Worm (Caenorhabditis elegans) whole organism, L2 larva: ENCODE results near the gene grl-15.
A peak's percentile ranks its signal among the peaks of the same experiment; 100 is the strongest.

Source experiments
- C34F6.9 ChIP-seq: fragments of 150-350 bp; optimal IDR thresholded peaks from 2 replicates; lab custom pipeline; 2014; ENCODE audit warnings: missing biosample characterization, missing genetic modification characterization
- F13H6.1 ChIP-seq: sonication (generic microtip); optimal IDR thresholded peaks from 2 replicates; lab custom pipeline; 2016; ENCODE audit warnings: missing genetic modification characterization, missing compliant biosample characterization
- R02D3.7 ChIP-seq: fragments of 150-350 bp; optimal IDR thresholded peaks from 2 replicates; lab custom pipeline; 2014; ENCODE audit warnings: missing biosample characterization, missing genetic modification characterization
- Y55F3AM.14 ChIP-seq: fragments of 200-800 bp; sonication (Bioruptor generic); optimal IDR thresholded peaks from 2 replicates; lab custom pipeline; 2018; ENCODE audit warnings: mild to moderate bottlenecking, missing genetic modification characterization, missing compliant biosample characterization
- ZK546.5 ChIP-seq: sonication (generic microtip); optimal IDR thresholded peaks from 2 replicates; lab custom pipeline; 2017; ENCODE audit warnings: missing biosample characterization, missing genetic modification characterization
- alr-1 ChIP-seq: fragments of 150-350 bp; optimal IDR thresholded peaks from 2 replicates; lab custom pipeline; 2014; ENCODE audit warnings: missing biosample characterization, missing genetic modification characterization
- aly-2 ChIP-seq: fragments of 150-350 bp; optimal IDR thresholded peaks from 2 replicates; lab custom pipeline; 2014; ENCODE audit warnings: missing biosample characterization, missing genetic modification characterization
- blmp-1 ChIP-seq: sonication (generic microtip); optimal IDR thresholded peaks from 2 replicates; lab custom pipeline; 2017; ENCODE audit warnings: missing genetic modification characterization, mild to moderate bottlenecking, missing compliant biosample characterization, antibody characterized with exemption, moderate library complexity; ENCODE audit not compliant: insufficient read depth
- ceh-16 ChIP-seq: fragments of 150-350 bp; optimal IDR thresholded peaks from 2 replicates; lab custom pipeline; 2014; ENCODE audit warnings: missing biosample characterization, missing genetic modification characterization
- ceh-82 ChIP-seq: fragments of 150-350 bp; optimal IDR thresholded peaks from 2 replicates; lab custom pipeline; 2014; ENCODE audit warnings: missing biosample characterization, missing genetic modification characterization
- crh-2 ChIP-seq: sonication (generic microtip); optimal IDR thresholded peaks from 2 replicates; lab custom pipeline; 2017; ENCODE audit warnings: missing biosample characterization, missing genetic modification characterization
- dmd-4 ChIP-seq: sonication (generic microtip); optimal IDR thresholded peaks from 2 replicates; lab custom pipeline; 2017; ENCODE audit warnings: missing biosample characterization, missing genetic modification characterization
- egl-27 ChIP-seq: sonication (generic microtip); optimal IDR thresholded peaks from 3 replicates; lab custom pipeline; 2017; ENCODE audit warnings: missing biosample characterization, missing genetic modification reagents, missing genetic modification characterization
- elt-1 ChIP-seq: fragments of 150-350 bp; optimal IDR thresholded peaks from 2 replicates; lab custom pipeline; 2014; ENCODE audit warnings: missing biosample characterization, missing genetic modification characterization
- elt-3 ChIP-seq: sonication (generic microtip); optimal IDR thresholded peaks from 2 replicates; lab custom pipeline; 2017; ENCODE audit warnings: missing biosample characterization, missing genetic modification characterization
- fos-1 ChIP-seq: fragments of 150-350 bp; optimal IDR thresholded peaks from 2 replicates; lab custom pipeline; 2014; ENCODE audit warnings: missing biosample characterization, missing genetic modification characterization
- gmeb-1 ChIP-seq: fragments of 150-350 bp; optimal IDR thresholded peaks from 2 replicates; lab custom pipeline; 2014; ENCODE audit warnings: missing biosample characterization, missing genetic modification characterization
- lin-11 ChIP-seq: fragments of 150-350 bp; sonication (generic microtip); optimal IDR thresholded peaks from 2 replicates; lab custom pipeline; 2014; ENCODE audit warnings: missing biosample characterization, missing genetic modification characterization, inconsistent platforms, mixed read lengths
- lin-13 ChIP-seq: fragments of 150-350 bp; optimal IDR thresholded peaks from 2 replicates; lab custom pipeline; 2014; ENCODE audit warnings: missing biosample characterization, missing genetic modification reagents, missing genetic modification characterization
- lsy-2 ChIP-seq, 2 experiments: fragments of 150-350 bp in 1 of 2; sonication (generic microtip) in 1 of 2; optimal IDR thresholded peaks; 2 replicates each; lab custom pipeline; 2014 to 2017; ENCODE audit warnings: missing biosample characterization in 2 of 2, missing genetic modification characterization in 2 of 2
- mab-5 ChIP-seq: fragments of 150-350 bp; optimal IDR thresholded peaks from 2 replicates; lab custom pipeline; 2014; ENCODE audit warnings: missing biosample characterization, missing genetic modification characterization
- mbf-1 ChIP-seq: sonication (generic microtip); optimal IDR thresholded peaks from 2 replicates; lab custom pipeline; 2017; ENCODE audit warnings: missing biosample characterization, missing genetic modification characterization
- nhr-10 ChIP-seq: sonication (generic microtip); optimal IDR thresholded peaks from 2 replicates; lab custom pipeline; 2017; ENCODE audit warnings: missing biosample characterization, missing genetic modification characterization
- nhr-11 ChIP-seq: fragments of 150-350 bp; optimal IDR thresholded peaks from 2 replicates; lab custom pipeline; 2014; ENCODE audit warnings: missing biosample characterization, missing genetic modification characterization
- nhr-12 ChIP-seq: fragments of 150-350 bp; optimal IDR thresholded peaks from 2 replicates; lab custom pipeline; 2014; ENCODE audit warnings: missing biosample characterization, missing genetic modification characterization
- nhr-129 ChIP-seq: fragments of 150-350 bp; optimal IDR thresholded peaks from 2 replicates; lab custom pipeline; 2014; ENCODE audit warnings: missing biosample characterization, missing genetic modification characterization
- nhr-21 ChIP-seq: fragments of 150-350 bp; optimal IDR thresholded peaks from 2 replicates; lab custom pipeline; 2014; ENCODE audit warnings: missing biosample characterization, missing genetic modification characterization
- nhr-23 ChIP-seq: fragments of 150-350 bp; optimal IDR thresholded peaks from 2 replicates; lab custom pipeline; 2014; ENCODE audit warnings: missing biosample characterization, missing genetic modification reagents, missing genetic modification characterization
- nhr-25 ChIP-seq: fragments of 150-350 bp; sonication (generic microtip); optimal IDR thresholded peaks from 3 replicates; lab custom pipeline; 2014; ENCODE audit warnings: missing biosample characterization, missing genetic modification characterization
- nhr-6 ChIP-seq: fragments of 150-350 bp; optimal IDR thresholded peaks from 2 replicates; lab custom pipeline; 2014; ENCODE audit warnings: missing biosample characterization, missing genetic modification characterization
- nhr-77 ChIP-seq: fragments of 150-350 bp; optimal IDR thresholded peaks from 2 replicates; lab custom pipeline; 2014; ENCODE audit warnings: missing biosample characterization, missing genetic modification characterization
- peb-1 ChIP-seq: fragments of 150-350 bp; optimal IDR thresholded peaks from 2 replicates; lab custom pipeline; 2014; ENCODE audit warnings: missing biosample characterization, missing genetic modification characterization
- sem-4 ChIP-seq: fragments of 150-350 bp; optimal IDR thresholded peaks from 2 replicates; lab custom pipeline; 2014; ENCODE audit warnings: missing biosample characterization, missing genetic modification reagents, missing genetic modification characterization
- skn-1 ChIP-seq: sonication (generic microtip); optimal IDR thresholded peaks from 2 replicates; lab custom pipeline; 2017; ENCODE audit warnings: missing biosample characterization, missing genetic modification characterization
- sma-3 ChIP-seq: sonication (generic microtip); optimal IDR thresholded peaks from 2 replicates; lab custom pipeline; 2016; ENCODE audit warnings: missing genetic modification reagents, missing genetic modification characterization, missing compliant biosample characterization
- sma-9 ChIP-seq, 2 experiments: fragments of 150-350 bp in 1 of 2; sonication (generic microtip) in 1 of 2; optimal IDR thresholded peaks; 2 replicates each; lab custom pipeline; 2014 to 2016; ENCODE audit warnings: missing genetic modification characterization in 2 of 2, mild to moderate bottlenecking in 1 of 2, missing biosample characterization in 1 of 2, missing compliant biosample characterization in 1 of 2, missing genetic modification reagents in 1 of 2, moderate library complexity in 1 of 2
- snpc-4 ChIP-seq: fragments of 150-350 bp; optimal IDR thresholded peaks from 2 replicates; lab custom pipeline; 2014; ENCODE audit warnings: missing biosample characterization, missing genetic modification characterization
- unc-39 ChIP-seq: fragments of 150-350 bp; optimal IDR thresholded peaks from 2 replicates; lab custom pipeline; 2014; ENCODE audit warnings: missing biosample characterization, missing genetic modification characterization
- unc-55 ChIP-seq: fragments of 150-350 bp; sonication (generic microtip); optimal IDR thresholded peaks from 3 replicates; lab custom pipeline; 2014; ENCODE audit warnings: missing biosample characterization, missing genetic modification reagents, missing genetic modification characterization
- unc-62 ChIP-seq: fragments of 150-350 bp; optimal IDR thresholded peaks from 2 replicates; lab custom pipeline; 2014; ENCODE audit warnings: missing biosample characterization, missing genetic modification reagents, missing genetic modification characterization
- zag-1 ChIP-seq: fragments of 150-350 bp; optimal IDR thresholded peaks from 2 replicates; lab custom pipeline; 2014; ENCODE audit warnings: missing biosample characterization, missing genetic modification characterization
- ztf-1 ChIP-seq: fragments of 200-800 bp; sonication (Bioruptor generic); conservative IDR thresholded peaks from 2 replicates; pipeline ENCODE4 v1.3.6; 2022; ENCODE audit warnings: missing genetic modification characterization, missing compliant biosample characterization
- ztf-11 ChIP-seq: sonication (generic microtip); optimal IDR thresholded peaks from 2 replicates; lab custom pipeline; 2017; ENCODE audit warnings: missing biosample characterization, missing genetic modification characterization
- ztf-4 ChIP-seq: fragments of 150-350 bp; optimal IDR thresholded peaks from 2 replicates; lab custom pipeline; 2014; ENCODE audit warnings: missing biosample characterization, missing genetic modification characterization

Gene grl-15

ce11 chrIII:12235914-12236313 lies at the start of gene grl-15, which contains the start of gene fbxa-89:
grl-15 (minus strand) TSS chrIII:12236014.
fbxa-89 (plus strand) TSS chrIII:12236184.
- TF ChIP-seq ceh-16 (tag; lab: Kevin White, UChicago), result no peak
- no peak for TF ChIP-seq nhr-12
- TF ChIP-seq alr-1 (tag; lab: Kevin White, UChicago), result no peak
- no peak for TF ChIP-seq R02D3.7
- TF ChIP-seq lin-13 (GFP tag; lab: Kevin White, UChicago), result no peak
- no peak for TF ChIP-seq aly-2
- TF ChIP-seq F13H6.1 (tag; lab: Kevin White, UChicago), result no peak
- TF ChIP-seq mab-5 (tag; lab: Kevin White, UChicago), result no peak
- no peak for TF ChIP-seq skn-1 (tag; lab: Kevin White, UChicago)
- TF ChIP-seq, all 48 proteins: peak for 0

- no peak for TF ChIP-seq skn-1 (tag; lab: Kevin White, UChicago)
- no peak for TF ChIP-seq nhr-11 (tag; lab: Kevin White, UChicago)
- TF ChIP-seq blmp-1, result no peak
- TF ChIP-seq R02D3.7, result no peak
- no peak for TF ChIP-seq snpc-4 (tag; lab: Kevin White, UChicago)
- TF ChIP-seq nhr-6 (tag; lab: Kevin White, UChicago), result no peak
- TF ChIP-seq lsy-2 (tag; optimal IDR thresholded peaks at IDR 0.05; lab: Kevin White, UChicago), result no peak
- TF ChIP-seq fos-1, result no peak
- TF ChIP-seq nhr-21 (tag; lab: Kevin White, UChicago), result no peak
- TF ChIP-seq Y55F3AM.14 (GFP tag; lab: Kevin White, UChicago), result no peak
- TF ChIP-seq sem-4 (tag; lab: Kevin White, UChicago), result no peak
- no peak for TF ChIP-seq egl-27
- TF ChIP-seq lin-11, result no peak
- TF ChIP-seq nhr-10 (tag; lab: Kevin White, UChicago), result no peak
- TF ChIP-seq ztf-11 (tag; lab: Kevin White, UChicago), result no peak
- no peak for TF ChIP-seq ceh-16 (tag; lab: Kevin White, UChicago)
- TF ChIP-seq ceh-82 (tag; lab: Kevin White, UChicago), result no peak
- TF ChIP-seq ztf-1 (GFP tag; lab: Robert Waterston, UW), result no peak
- TF ChIP-seq ZK546.5 (tag; lab: Kevin White, UChicago), result no peak
Observed at ce11 chrIII:12284157-12284556, 48.3 kb upstream of the grl-15 start.

- TF ChIP-seq R02D3.7, result peak; percentile 57
- peak; percentile 91 for TF ChIP-seq gmeb-1 (tag; lab: Kevin White, UChicago)
- no peak for TF ChIP-seq F13H6.1 (tag; lab: Kevin White, UChicago)
- TF ChIP-seq unc-55 (GFP tag; lab: Kevin White, UChicago), result peak; percentile 63
- no peak for TF ChIP-seq lsy-2 (tag; optimal IDR thresholded peaks at IDR 0.05; lab: Kevin White, UChicago)
- TF ChIP-seq alr-1 (tag; lab: Kevin White, UChicago), result no peak
- no peak for TF ChIP-seq ztf-4
- TF ChIP-seq ceh-82 (tag; lab: Kevin White, UChicago), result no peak
- no peak for TF ChIP-seq aly-2
- no peak for TF ChIP-seq sem-4 (tag; lab: Kevin White, UChicago)
Observed at ce11 chrIII:12278766-12279165, 43.0 kb upstream of the grl-15 start.

ce11 chrIII:12273598-12274090 lies 37.8 kb upstream of the grl-15 start, which contains the start of the genes Y75B8A.24 and Y75B8A.25:
Y75B8A.24 (minus strand) TSS chrIII:12273752.
Y75B8A.25 (plus strand) TSS chrIII:12274040.
- TF ChIP-seq unc-62 (GFP tag; lab: Kevin White, UChicago), result no peak
- peak; percentile 4 for TF ChIP-seq nhr-129 (tag; lab: Kevin White, UChicago)
- no peak for TF ChIP-seq peb-1 (tag; lab: Kevin White, UChicago)
- TF ChIP-seq ceh-82 (tag; lab: Kevin White, UChicago), result no peak
- peak; percentile 63 for TF ChIP-seq nhr-6 (tag; lab: Kevin White, UChicago)
- no peak for TF ChIP-seq alr-1 (tag; lab: Kevin White, UChicago)
- peak; percentile 75 for TF ChIP-seq crh-2 (tag; lab: Kevin White, UChicago)
- peak; percentile 77 for TF ChIP-seq nhr-25 (tag; lab: Kevin White, UChicago)
- TF ChIP-seq ceh-16 (tag; lab: Kevin White, UChicago), result no peak
- no peak for TF ChIP-seq nhr-10 (tag; lab: Kevin White, UChicago)
- no peak for TF ChIP-seq Y55F3AM.14 (GFP tag; lab: Kevin White, UChicago)
- no peak for TF ChIP-seq nhr-77 (tag; lab: Kevin White, UChicago)
- no peak for TF ChIP-seq nhr-11 (tag; lab: Kevin White, UChicago)
- TF ChIP-seq elt-1, result no peak
- TF ChIP-seq sma-3 (GFP tag; lab: Kevin White, UChicago), result peak; percentile 71
- no peak for TF ChIP-seq dmd-4
- peak; percentile 34 for TF ChIP-seq nhr-21 (tag; lab: Kevin White, UChicago)
- TF ChIP-seq elt-3 (tag; lab: Kevin White, UChicago), result no peak
- TF ChIP-seq ztf-11 (tag; lab: Kevin White, UChicago), result no peak
- no peak for TF ChIP-seq blmp-1
- TF ChIP-seq lsy-2 (tag; optimal IDR thresholded peaks at IDR 0.05; lab: Kevin White, UChicago), result peak; percentile 68 to 87
- TF ChIP-seq C34F6.9, result peak; percentile 79
- no peak for TF ChIP-seq unc-39
- TF ChIP-seq fos-1, result no peak
- no peak for TF ChIP-seq ztf-1 (GFP tag; lab: Robert Waterston, UW)
- TF ChIP-seq skn-1 (tag; lab: Kevin White, UChicago), result no peak
- no peak for TF ChIP-seq mbf-1 (tag; lab: Kevin White, UChicago)
- no peak for TF ChIP-seq ZK546.5 (tag; lab: Kevin White, UChicago)
- TF ChIP-seq aly-2, result no peak
- TF ChIP-seq nhr-23 (tag; lab: Kevin White, UChicago), result no peak
- TF ChIP-seq unc-55 (GFP tag; lab: Kevin White, UChicago), result peak; percentile 80
- peak; percentile 82 for TF ChIP-seq sem-4 (tag; lab: Kevin White, UChicago)
- TF ChIP-seq snpc-4 (tag; lab: Kevin White, UChicago), result peak; percentile 60
- no peak for TF ChIP-seq zag-1 (tag; lab: Kevin White, UChicago)
- TF ChIP-seq sma-9 (GFP tag; optimal IDR thresholded peaks at IDR 0.05; lab: Kevin White, UChicago), result no peak
- no peak for TF ChIP-seq sma-9 (tag; optimal IDR thresholded peaks at IDR 0.05; lab: Kevin White, UChicago)
